Fruit fly (Drosophila melanogaster): ENCODE measurements around the gene CG5953.
A peak's percentile ranks its signal among the peaks of the same experiment; 100 is the strongest.

The CG5953 gene

DNA sequence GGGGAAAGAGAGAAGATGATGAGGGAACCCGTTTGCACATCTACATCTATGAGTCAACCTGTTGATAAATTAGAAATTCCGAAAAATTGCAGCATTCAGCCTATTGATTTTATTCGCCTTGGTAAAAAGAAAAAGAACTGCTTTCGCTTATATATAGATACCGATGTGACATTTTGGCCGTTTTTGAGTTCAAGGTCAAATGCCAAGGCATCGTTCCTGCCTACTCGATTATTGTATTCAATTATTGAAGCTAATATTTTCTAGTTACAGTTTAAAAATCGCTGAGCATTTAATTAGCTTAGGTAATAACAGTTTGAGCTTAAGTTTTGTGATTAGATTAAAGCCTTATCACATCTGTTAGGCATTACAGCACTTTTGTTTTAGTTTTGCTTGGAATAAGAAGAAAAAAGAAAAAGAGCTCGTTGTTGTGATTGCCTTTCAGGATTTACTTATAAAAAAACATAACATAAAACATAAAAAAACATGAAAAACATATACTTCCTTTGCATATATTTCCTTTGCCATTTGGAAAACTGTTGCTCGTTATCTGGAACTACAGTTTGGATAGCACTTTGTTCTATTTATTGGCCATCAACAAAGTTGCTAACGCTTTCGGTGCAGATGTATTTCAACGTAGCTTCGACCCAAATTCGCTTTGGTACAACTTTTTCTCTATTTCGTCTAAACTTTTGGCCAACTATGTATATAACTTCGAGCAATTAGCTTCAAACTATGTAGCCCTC lies 38.5 kb downstream of the CG5953 start:
- TF ChIP-seq CG6854 (GFP tag; optimal IDR thresholded peaks at IDR 0.05) = peak; percentile 14
- TF ChIP-seq Pdp1 (GFP tag; optimal IDR thresholded peaks at IDR 0.05) = peak in 1 of 2 experiments; percentile 82
- no peak for TF ChIP-seq HLH4C (GFP tag; IDR thresholded peaks at IDR 0.05; ENCODE audit: partially characterized antibody)
- peak; percentile 32; the same call in 1 of the 2 replicates for TF ChIP-seq GATAe (GFP tag; conservative IDR thresholded peaks at IDR 0.05)
- peak; percentile 82 for TF ChIP-seq Vsx1 (GFP tag; optimal IDR thresholded peaks at IDR 0.05)
- TF ChIP-seq h (optimal IDR thresholded peaks at IDR 0.05) = no peak
- TF ChIP-seq Mes4 (GFP tag; optimal IDR thresholded peaks at IDR 0.05) = no peak
- TF ChIP-seq sug (tag; optimal IDR thresholded peaks at IDR 0.05) = peak; percentile 3
- TF ChIP-seq CG6654 (GFP tag; optimal IDR thresholded peaks at IDR 0.05) = peak; percentile 93
- TF ChIP-seq exex (tag; optimal IDR thresholded peaks at IDR 0.05) = peak; percentile 84
- peak; percentile 91 for TF ChIP-seq CG11504 (tag; optimal IDR thresholded peaks at IDR 0.05)

DNA sequence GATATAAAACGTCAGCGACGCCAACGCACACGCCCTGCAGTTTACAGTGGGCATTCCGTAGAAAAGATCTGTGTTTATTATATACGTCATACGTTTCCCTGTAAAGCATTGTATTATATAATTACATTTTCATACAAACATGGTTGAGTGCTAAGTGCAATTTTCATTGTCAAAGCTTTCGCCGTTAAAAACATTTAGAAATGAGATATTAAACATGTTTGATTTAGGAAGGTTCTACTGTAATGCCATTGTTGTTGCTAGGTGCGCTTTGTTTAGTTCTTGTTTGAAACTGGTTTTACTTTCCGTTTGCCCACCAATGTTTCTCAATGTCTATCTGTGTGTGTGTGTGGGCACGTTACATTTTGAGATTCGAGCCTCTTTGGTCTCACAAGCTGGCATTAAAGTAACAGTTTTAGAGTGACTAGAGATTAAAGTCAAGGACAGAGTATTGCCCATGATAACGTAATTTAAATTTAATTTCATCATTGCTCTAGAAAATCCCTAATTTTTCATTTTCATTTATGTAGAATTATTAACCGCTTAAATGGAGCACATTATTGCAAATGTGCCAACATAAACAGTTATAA lies 40.0 kb downstream of the CG5953 start:
- TF ChIP-seq ems (GFP tag; optimal IDR thresholded peaks at IDR 0.05) = peak; percentile 77
- no peak for TF ChIP-seq inv (GFP tag; IDR thresholded peaks at IDR 0.05; ENCODE audit: partially characterized antibody)
- TF ChIP-seq fd64A (GFP tag; optimal IDR thresholded peaks at IDR 0.05) = peak; percentile 44
- peak; percentile 79 for TF ChIP-seq fd96Cb (tag; optimal IDR thresholded peaks at IDR 0.05)
- TF ChIP-seq CG34422 (GFP tag; IDR thresholded peaks at IDR 0.05) = peak; percentile 84
- TF ChIP-seq CG16813 (GFP tag; IDR thresholded peaks at IDR 0.05; ENCODE audit: partially characterized antibody) = no peak
- peak; percentile 8 for TF ChIP-seq fd102C (GFP tag; optimal IDR thresholded peaks at IDR 0.05)
- no peak for TF ChIP-seq HmgD (GFP tag; optimal IDR thresholded peaks at IDR 0.05)
- TF ChIP-seq ken (GFP tag; IDR thresholded peaks at IDR 0.05) = peak; percentile 74; the same call in 2 of the 3 replicates
- peak; percentile 65 for TF ChIP-seq chn (GFP tag; optimal IDR thresholded peaks at IDR 0.05)
- TF ChIP-seq CG17912 (GFP tag; optimal IDR thresholded peaks at IDR 0.05) = peak; percentile 70
- TF ChIP-seq CG30403 (GFP tag; optimal IDR thresholded peaks at IDR 0.05) = peak; percentile 79
- no peak for TF ChIP-seq CG7963 (GFP tag; IDR thresholded peaks at IDR 0.05; ENCODE audit: partially characterized antibody)
- TF ChIP-seq NC2α (GFP tag; optimal IDR thresholded peaks at IDR 0.05) = peak; percentile 49
- TF ChIP-seq Dfd (GFP tag; optimal IDR thresholded peaks at IDR 0.05) = no peak
- TF ChIP-seq BtbVII (GFP tag; optimal IDR thresholded peaks at IDR 0.05) = peak; percentile 53
- TF ChIP-seq aop (GFP tag; IDR thresholded peaks at IDR 0.05) = no peak
- peak; percentile 79 for TF ChIP-seq CG4360 (GFP tag; IDR thresholded peaks at IDR 0.05)
- TF ChIP-seq Optix (GFP tag; IDR thresholded peaks at IDR 0.05) = peak; percentile 69
- TF ChIP-seq ranshi (GFP tag; IDR thresholded peaks at IDR 0.05) = 0 out of 2 replicates have a peak, but pooled peaks have one; percentile 57
- TF ChIP-seq Sox100B (GFP tag; optimal IDR thresholded peaks at IDR 0.05) = peak; percentile 70
- TF ChIP-seq Med (GFP tag) = peak; percentile 91
- TF ChIP-seq pan (optimal IDR thresholded peaks at IDR 0.05) = no peak
- peak in 1 of 2 experiments; percentile 79 for TF ChIP-seq pan (GFP tag; optimal IDR thresholded peaks at IDR 0.05 in 1 of 2, IDR thresholded peaks at IDR 0.05 in 1 of 2)
- TF ChIP-seq CG13894 (tag; optimal IDR thresholded peaks at IDR 0.05) = no peak
- TF ChIP-seq Hr39 (optimal IDR thresholded peaks at IDR 0.05) = no peak
- TF ChIP-seq CG13775 (GFP tag; optimal IDR thresholded peaks at IDR 0.05) = peak; percentile 70
- peak; percentile 87 for TF ChIP-seq CG2678 (tag; optimal IDR thresholded peaks at IDR 0.05)
- TF ChIP-seq chinmo (GFP tag; IDR thresholded peaks at IDR 0.05; ENCODE audit: partially characterized antibody) = peak; percentile 79; the same call in 2 of the 4 replicates
- peak; percentile 63 for TF ChIP-seq CG18476 (GFP tag; optimal IDR thresholded peaks at IDR 0.05)
- TF ChIP-seq nom (GFP tag; optimal IDR thresholded peaks at IDR 0.05) = peak; percentile 88
- peak; percentile 48 for TF ChIP-seq slp2 (GFP tag; optimal IDR thresholded peaks at IDR 0.05)
- peak; percentile 58 for TF ChIP-seq CG8944 (GFP tag; optimal IDR thresholded peaks at IDR 0.05)
- TF ChIP-seq CG42726 (GFP tag; IDR thresholded peaks at IDR 0.05; ENCODE audit: partially characterized antibody) = no peak
- peak; percentile 86 for TF ChIP-seq Xrp1 (GFP tag; IDR thresholded peaks at IDR 0.05)
- peak; percentile 72 for TF ChIP-seq Chrac-16 (GFP tag; optimal IDR thresholded peaks at IDR 0.05)
- TF ChIP-seq CG15269 (tag; optimal IDR thresholded peaks at IDR 0.05) = peak; percentile 87
